Fruit fly (Drosophila melanogaster) Kc167 (cell line): ENCODE data around the gene Tgi.

ENCODE experiments used
- Myc ChIP-seq: fragments of >200 bp; optimal IDR thresholded peaks from 2 replicates; lab custom pipeline; 2017; ENCODE audit warnings: missing external identifiers
- Sin3A ChIP-seq: fragments of >200 bp; optimal IDR thresholded peaks from 2 replicates; lab custom pipeline; 2018; ENCODE audit warnings: missing external identifiers
- h ChIP-seq: fragments of >200 bp; optimal IDR thresholded peaks from 3 replicates; lab custom pipeline; 2018; ENCODE audit warnings: missing external identifiers
- insv ChIP-seq: fragments of >200 bp; optimal IDR thresholded peaks from 3 replicates; lab custom pipeline; 2018; ENCODE audit warnings: missing external identifiers
- psq ChIP-seq: fragments of >200 bp; optimal IDR thresholded peaks from 2 replicates; lab custom pipeline; 2017; ENCODE audit warnings: missing external identifiers
- ttk ChIP-seq: sonication (Bioruptor generic); optimal IDR thresholded peaks from 2 replicates; lab custom pipeline; 2017; ENCODE audit warnings: missing external identifiers

Tgi gene

DNA sequence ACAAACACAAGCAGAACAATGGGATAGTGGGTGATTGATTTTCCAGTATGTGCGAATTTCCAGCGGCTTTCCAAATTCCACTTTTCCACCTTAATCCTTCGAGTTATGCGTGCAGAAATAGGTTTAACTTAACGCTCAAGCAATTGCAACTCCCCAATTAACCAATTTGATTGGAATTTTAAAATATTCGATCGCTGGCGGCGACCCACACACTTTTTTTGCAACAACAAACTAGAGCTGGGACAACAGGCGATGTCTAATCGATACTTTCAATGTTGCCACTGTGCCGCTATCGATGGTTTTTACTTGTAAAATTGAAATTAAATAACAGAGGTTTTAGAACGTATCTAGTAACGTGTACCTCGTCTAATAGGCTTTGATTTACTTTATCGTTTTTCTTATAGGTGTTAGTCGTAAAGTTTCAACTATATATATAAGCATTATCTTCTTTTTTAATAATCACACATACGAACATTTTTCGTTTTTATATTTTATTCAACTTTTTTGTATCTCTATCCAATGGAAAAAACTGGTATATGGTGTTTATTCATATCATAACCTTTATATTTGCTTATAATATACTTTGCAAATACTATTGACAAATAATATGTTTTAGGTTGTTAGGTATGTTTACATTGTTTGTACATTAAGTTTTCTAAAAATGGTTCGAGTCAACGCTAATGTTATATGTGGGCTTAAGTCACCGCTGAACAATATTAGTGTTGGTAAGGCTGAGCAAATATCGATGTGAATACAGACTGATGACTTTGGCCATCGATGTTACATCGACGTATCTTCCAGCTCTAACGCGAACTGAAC, at the start of gene Tgi, which contains the start of gene Abp1:
TSS of gene Tgi (plus strand) at position 757 of the 819 bp plus-strand sequence.
TSS of gene Abp1 (minus strand) at position 240 of the 819 bp plus-strand sequence.
- TF ChIP-seq Sin3A (lab: Kevin White, UChicago) = no peak
- no peak for TF ChIP-seq insv (lab: Kevin White, UChicago)
- TF ChIP-seq psq (lab: Kevin White, UChicago) = no peak
- TF ChIP-seq h = no peak
- no peak for TF ChIP-seq Myc (lab: Kevin White, UChicago)
- TF ChIP-seq ttk (lab: Kevin White, UChicago) = no peak

DNA sequence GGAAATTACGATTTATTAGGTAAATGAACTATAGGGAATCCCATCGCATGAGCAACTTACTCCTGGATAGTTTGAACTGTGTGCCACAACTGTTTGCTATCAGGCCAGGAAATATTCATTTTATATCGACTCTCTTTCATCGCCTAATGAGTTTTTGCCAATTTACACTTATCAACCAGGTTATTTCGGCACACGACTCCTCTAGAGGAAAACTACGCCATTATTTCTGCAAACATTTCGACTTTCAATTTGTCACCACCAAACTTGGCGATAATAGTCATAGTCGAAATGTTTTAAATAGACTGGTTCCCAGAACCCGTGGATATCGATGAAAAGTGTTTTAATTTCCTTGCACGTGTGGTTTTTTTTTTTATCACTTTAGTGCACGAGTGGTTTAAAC, 49.6 kb upstream of the Tgi start, which contains the start of gene CG10154:
TSS of gene CG10154 (minus strand) at position 101 of the 400 bp plus-strand sequence.
- TF ChIP-seq ttk (lab: Kevin White, UChicago) = no peak
- no peak for TF ChIP-seq psq (lab: Kevin White, UChicago)
- no peak for TF ChIP-seq Sin3A (lab: Kevin White, UChicago)
- TF ChIP-seq h = no peak
- no peak for TF ChIP-seq insv (lab: Kevin White, UChicago)
- no peak for TF ChIP-seq Myc (lab: Kevin White, UChicago)

DNA sequence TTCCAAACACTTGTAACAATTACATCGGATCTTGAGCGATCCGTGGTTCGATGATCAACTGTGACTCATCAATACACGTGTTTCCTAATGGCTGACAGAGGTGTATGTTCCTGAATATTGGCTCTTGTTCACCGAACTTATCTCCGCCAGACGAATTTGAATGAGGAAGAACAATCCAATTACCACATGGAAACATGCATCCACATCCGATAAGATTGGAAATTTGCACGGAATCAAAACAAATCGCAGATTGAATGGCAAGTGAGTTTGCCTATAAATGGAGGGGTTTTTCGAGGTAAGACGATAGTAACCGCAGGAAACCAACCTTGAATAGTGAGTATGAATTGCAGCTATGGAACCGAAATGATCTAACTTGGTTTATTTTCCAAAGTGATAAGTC, 48.9 kb upstream of the Tgi start, which contains the start of gene CG10725:
TSS of gene CG10725 (plus strand) at position 301 of the 400 bp plus-strand sequence.
- TF ChIP-seq ttk (lab: Kevin White, UChicago) = no peak
- TF ChIP-seq Myc (lab: Kevin White, UChicago) = no peak
- no peak for TF ChIP-seq insv (lab: Kevin White, UChicago)
- TF ChIP-seq psq (lab: Kevin White, UChicago) = no peak
- no peak for TF ChIP-seq h
- TF ChIP-seq Sin3A (lab: Kevin White, UChicago) = no peak

DNA sequence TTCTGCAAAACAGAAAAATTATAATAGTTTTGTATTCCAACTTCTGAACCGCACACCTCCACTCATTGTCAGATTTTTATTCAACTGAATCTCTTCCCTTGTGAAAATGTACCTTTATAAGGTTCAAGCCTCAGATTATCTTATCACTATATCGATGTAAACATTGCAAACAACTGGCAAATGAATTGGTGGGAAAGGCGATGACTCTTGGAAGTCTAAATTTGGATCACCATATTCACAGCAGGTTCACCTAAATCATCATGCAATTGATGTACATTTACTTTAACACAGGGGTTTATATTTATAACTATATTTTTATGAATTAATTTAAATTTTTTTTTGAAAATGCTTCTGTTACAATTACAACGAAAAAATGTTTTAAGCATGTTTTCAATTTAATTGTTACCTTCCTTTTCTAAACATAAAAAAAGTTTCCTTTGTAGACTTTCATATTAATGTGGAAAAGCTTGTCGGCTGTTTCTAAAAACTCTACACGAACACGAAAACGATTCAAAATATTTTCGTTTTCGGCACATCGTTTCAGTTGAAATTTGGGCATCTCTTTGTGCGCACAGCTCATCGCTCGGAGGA, 46.1 kb upstream of the Tgi start, which contains the start of the genes CG10140 and CG14109:
TSS of gene CG10140 (minus strand) at position 101 of the 591 bp plus-strand sequence.
TSS of gene CG14109 (plus strand) at position 541 of the 591 bp plus-strand sequence.
- no peak for TF ChIP-seq Myc (lab: Kevin White, UChicago)
- TF ChIP-seq insv (lab: Kevin White, UChicago) = no peak
- no peak for TF ChIP-seq psq (lab: Kevin White, UChicago)
- TF ChIP-seq h = no peak
- TF ChIP-seq ttk (lab: Kevin White, UChicago) = no peak
- TF ChIP-seq Sin3A (lab: Kevin White, UChicago) = no peak

DNA sequence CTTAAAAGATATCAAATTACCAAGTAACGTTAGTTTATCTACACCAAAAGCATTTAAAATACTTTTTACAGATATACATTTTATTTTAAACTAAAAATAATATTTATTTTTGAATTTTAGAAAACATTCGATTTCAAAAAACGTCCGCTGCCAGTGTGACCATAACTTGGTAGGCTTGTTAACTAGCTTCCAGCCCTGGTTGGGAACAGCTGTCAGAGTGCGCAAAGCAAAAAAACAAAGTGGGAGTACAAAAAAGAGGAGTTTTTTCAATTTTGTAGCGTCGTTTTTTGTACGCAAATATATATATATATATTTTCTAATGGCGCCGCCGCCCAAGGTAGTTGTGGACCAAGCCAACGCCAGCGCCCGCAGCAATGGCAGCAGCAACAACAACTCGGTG, 44.2 kb upstream of the Tgi start, which contains the start of gene cmb:
TSS of gene cmb (plus strand) at position 195 of the 400 bp plus-strand sequence.
- TF ChIP-seq h (no peak), psq (lab: Kevin White, UChicago) (no peak), Sin3A (lab: Kevin White, UChicago) (no peak), ttk (lab: Kevin White, UChicago) (no peak), Myc (lab: Kevin White, UChicago) (no peak), insv (lab: Kevin White, UChicago) (no peak)

DNA sequence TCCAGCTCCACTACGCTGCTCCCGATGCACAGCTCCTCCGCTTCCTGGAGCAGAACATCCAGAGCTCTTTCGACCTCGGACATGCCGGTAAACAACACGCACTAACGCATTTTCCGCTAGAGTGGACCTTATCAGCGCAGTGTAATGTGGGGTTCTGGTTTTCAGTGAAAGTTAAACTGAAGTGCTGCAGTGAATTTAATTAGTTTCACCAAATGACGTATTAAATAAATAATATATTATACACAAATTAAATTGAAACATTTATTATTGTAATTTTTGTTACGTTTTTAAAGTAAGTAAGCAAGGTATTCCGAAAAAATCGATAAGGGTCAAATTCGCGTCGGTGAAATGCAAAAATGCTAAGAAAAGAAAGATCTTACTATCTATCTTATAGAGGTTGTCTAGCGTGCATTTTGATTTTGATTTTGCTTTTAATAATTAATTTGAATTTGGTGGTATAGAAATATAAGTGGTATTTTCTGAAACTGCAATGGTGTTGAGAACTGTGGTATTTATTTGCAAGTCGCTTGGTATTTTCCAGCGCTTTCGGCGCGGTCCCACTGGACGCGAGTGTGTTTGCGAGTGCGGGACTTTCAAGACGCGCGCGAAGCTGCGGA, 36.3 kb upstream of the Tgi start, which contains the start of the genes JMJD7 and CG10738:
TSS of gene JMJD7 (minus strand) at position 107 of the 617 bp plus-strand sequence.
TSS of gene CG10738 (plus strand) at position 594 of the 617 bp plus-strand sequence.
- no peak for TF ChIP-seq psq (lab: Kevin White, UChicago)
- TF ChIP-seq Sin3A (lab: Kevin White, UChicago) = no peak
- TF ChIP-seq Myc (lab: Kevin White, UChicago) = no peak
- TF ChIP-seq ttk (lab: Kevin White, UChicago) = no peak
- no peak for TF ChIP-seq h

DNA sequence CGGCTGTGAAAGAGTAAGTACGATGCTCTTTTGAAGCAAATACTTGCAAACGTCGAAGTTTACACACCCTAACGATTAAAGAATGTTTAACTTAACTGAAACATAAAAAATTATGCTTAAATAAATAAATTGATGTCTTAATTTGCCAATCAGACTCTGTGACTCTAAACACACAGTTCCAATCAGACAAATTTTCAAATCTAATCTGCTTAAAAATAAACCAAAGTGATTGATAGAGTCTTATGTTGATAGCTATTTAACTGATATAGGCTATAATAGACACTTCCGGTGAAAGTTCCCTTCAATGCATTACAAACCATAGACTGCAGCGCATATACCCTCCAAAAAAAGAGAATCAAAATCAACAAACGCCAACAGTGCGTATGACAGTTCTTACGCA, 35.0 kb upstream of the Tgi start:
- TF ChIP-seq insv (lab: Kevin White, UChicago) = no peak
- TF ChIP-seq ttk (lab: Kevin White, UChicago) = no peak
- TF ChIP-seq h = no peak

DNA sequence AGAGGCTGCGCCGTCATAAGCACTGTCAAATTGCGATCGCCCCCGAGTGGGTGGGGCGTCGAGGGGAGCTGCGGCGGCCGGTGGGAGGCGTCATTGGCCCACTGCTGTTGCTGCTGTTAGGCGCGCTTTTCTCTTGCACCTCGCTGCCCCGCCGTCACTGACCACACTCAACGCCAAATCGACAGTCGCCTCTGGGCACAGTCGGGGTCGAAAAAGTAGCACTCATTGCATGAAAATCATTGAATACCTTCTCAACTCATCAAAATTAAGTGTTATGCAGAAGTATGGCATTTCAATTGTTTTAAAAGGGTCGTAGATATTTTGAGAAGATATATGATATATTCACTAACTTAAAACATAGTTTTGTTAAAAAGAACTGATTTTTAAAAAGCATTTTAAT, 34.3 kb upstream of the Tgi start:
- TF ChIP-seq h (no peak), Myc (lab: Kevin White, UChicago) (no peak), psq (lab: Kevin White, UChicago) (no peak), insv (lab: Kevin White, UChicago) (no peak), Sin3A (lab: Kevin White, UChicago) (no peak), ttk (lab: Kevin White, UChicago) (no peak)

DNA sequence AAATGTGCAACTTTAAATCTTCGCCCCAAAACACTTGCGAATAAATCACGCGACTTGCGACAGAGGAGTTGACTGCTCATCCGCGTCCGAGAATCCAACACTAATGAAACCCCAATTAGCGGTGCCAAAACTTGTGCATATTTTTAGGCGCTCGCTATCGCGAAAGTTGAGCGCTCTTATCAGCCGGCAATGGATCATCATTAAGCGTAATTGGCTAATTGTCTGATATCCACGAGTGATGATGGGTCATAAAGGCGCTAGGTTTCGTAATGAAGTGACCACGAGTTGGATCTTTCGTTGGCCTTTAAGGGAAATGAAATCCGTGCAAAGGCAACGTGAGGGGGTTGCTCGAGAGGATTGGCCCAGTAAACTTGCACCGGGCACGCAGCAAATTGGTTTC, 31.8 kb upstream of the Tgi start:
- TF ChIP-seq Myc (lab: Kevin White, UChicago) (no peak), h (no peak), Sin3A (lab: Kevin White, UChicago) (no peak), insv (lab: Kevin White, UChicago) (no peak), psq (lab: Kevin White, UChicago) (no peak), ttk (lab: Kevin White, UChicago) (no peak)

DNA sequence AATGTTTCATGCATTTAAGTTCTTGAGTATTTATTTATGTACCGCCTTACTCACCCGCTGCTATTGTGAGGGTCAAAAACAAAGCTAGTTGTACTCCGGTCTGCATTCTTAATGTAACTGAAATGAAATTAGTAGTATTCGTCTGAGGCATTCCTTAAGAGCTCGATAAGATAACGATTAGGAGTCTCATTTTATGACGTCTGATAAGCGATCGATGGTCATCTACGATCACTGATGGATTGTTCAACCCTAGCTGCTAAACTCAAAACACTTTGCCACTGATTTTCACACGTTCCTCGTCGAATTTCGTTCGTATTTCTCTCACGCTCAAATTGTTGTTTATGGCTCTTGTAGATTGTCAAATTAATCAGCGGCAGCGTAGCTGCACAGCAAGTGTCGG, 29.5 kb upstream of the Tgi start, which contains the start of gene CG10116:
TSS of gene CG10116 (minus strand) at position 106 of the 400 bp plus-strand sequence.
- TF ChIP-seq ttk (lab: Kevin White, UChicago) = no peak
- TF ChIP-seq insv (lab: Kevin White, UChicago) = no peak
- no peak for TF ChIP-seq Myc (lab: Kevin White, UChicago)
- no peak for TF ChIP-seq Sin3A (lab: Kevin White, UChicago)
- no peak for TF ChIP-seq h
- no peak for TF ChIP-seq psq (lab: Kevin White, UChicago)

DNA sequence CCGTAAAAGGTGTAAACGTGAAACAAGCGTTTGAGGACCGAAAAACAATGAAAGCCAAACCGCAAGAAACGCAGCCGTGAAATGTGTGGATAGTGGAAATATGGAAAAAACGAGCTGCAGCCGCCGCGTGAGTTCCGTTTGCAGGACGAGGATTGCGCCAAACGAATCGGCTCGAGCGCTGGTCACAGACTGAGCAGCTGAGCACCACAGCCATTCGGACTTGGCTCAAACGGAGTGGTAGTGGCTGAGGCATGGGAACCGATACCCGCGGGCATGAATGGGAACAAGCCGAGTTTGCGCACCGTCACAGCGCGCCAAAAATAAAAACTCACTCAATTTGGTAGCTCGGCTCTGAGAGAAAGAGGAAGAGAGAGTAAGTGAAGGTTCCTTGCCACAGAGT, 12.0 kb upstream of the Tgi start, which contains the start of gene CG10089:
TSS of gene CG10089 (minus strand) at position 181 of the 400 bp plus-strand sequence.
- TF ChIP-seq psq (lab: Kevin White, UChicago) (no peak), Sin3A (lab: Kevin White, UChicago) (no peak)
